Fruit fly (Drosophila melanogaster): ENCODE results near the gene CG3662.

DNA sequence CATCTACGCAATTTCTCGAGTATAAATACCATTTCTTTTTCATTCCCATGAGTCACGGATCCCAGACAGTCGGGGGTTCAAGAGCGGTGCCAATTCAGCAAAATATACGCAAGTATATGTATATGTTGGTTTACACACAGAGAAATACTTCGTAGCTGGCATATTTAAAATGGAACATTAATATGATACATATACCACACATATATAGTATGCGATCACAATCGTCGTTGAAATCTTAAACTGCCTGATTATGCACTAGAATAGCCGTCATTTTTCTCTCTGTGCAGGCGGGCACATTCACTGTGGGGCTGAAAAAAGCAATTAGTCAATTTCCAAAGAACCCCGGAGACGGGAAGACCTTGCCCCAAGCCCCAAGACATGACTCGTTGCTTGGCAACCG lies 20.6 kb downstream of the CG3662 start:
- TF ChIP-seq insv (optimal IDR thresholded peaks at IDR 0.05), result no peak
- TF ChIP-seq h (optimal IDR thresholded peaks at IDR 0.05), result no peak

Measured in Kc167 (cell line).